Worm (Caenorhabditis elegans) whole organism, L4/young adult: Measurements from ENCODE around the gene F26G1.5.

Experiments used
- W03F9.2 ChIP-seq: fragments of 150-350 bp; optimal IDR thresholded peaks from 2 replicates; lab custom pipeline; 2014; ENCODE audit warnings: missing biosample characterization, missing genetic modification characterization
- dao-5 ChIP-seq: sonication (generic microtip); optimal IDR thresholded peaks from 2 replicates; lab custom pipeline; 2016; ENCODE audit warnings: missing genotype, missing genetic modification characterization, moderate library complexity, missing compliant biosample characterization
- him-1 ChIP-seq: sonication (generic microtip); optimal IDR thresholded peaks from 2 replicates; lab custom pipeline; 2016; ENCODE audit warnings: missing genotype, missing genetic modification reagents, missing genetic modification characterization, missing compliant biosample characterization

DNA sequence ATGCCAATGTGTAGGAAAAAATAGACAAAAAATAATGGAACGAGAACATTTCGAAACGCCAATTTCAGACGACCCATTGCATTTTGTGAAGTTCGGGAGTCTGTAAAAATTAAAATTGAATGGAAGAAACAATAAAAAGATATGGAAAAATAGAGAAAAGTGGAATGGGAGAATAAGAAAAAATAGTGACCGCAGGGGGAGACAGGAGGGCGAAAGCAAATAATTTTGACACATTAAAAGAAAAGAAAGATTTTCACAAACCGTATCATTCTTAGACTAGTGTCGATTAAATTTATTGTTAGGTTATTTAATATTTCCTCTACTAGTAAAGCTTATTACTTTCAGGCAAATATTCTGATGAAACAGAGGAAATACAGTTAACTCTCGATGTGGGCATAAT lies 37.3 kb downstream of the F26G1.5 start, which contains the start of gene F41C3.11:
- TF ChIP-seq him-1 (no peak), W03F9.2 (tag; lab: Kevin White, UChicago) (no peak), dao-5 (tag; lab: Kevin White, UChicago) (no peak)
